Worm (Caenorhabditis elegans): ENCODE measurements around the gene B0334.4.

Gene B0334.4

DNA sequence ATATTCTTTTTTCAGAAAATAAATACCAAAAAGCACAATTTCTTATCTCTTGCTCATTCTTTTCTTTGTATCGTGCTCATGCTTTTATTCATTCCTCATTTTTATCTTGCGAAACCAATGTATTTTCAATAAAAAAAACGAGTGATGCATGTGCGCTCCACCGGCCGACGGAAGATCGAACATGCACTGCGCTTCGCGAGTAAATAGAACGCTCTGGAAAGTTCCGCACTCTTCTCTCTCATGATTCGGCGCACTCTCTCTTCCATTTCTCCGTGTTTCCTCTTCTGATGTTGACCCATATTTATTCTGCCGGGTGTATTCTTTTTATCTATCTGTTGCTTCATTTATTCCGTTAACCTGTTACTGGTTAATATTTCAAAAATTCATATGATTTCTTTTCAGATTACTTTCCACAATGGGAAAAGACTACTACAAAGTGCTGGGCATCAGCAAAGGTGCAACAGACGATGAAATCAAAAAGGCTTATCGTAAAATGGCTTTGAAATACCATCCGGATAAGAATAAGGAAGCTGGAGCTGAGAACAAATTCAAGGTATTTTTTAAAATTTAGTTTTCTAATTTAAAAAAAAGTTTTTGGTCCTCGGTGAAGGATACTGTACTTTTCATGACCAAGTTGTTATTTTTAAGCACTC, 49.9 kb downstream of the B0334.4 start, which contains the start of gene dnj-13:
dnj-13 (plus strand) TSS at position 403 of the 653 bp plus-strand sequence.
- TF ChIP-seq Y55F3AM.14 (GFP tag; optimal IDR thresholded peaks at IDR 0.05) (peak; percentile 94), unc-55 (GFP tag; optimal IDR thresholded peaks at IDR 0.05) (peak; percentile 95), nhr-6 (tag; optimal IDR thresholded peaks at IDR 0.05) (peak; percentile 89), sem-4 (tag; optimal IDR thresholded peaks at IDR 0.05) (peak; percentile 96), gmeb-1 (tag; optimal IDR thresholded peaks at IDR 0.05) (peak; percentile 90), snpc-4 (tag; optimal IDR thresholded peaks at IDR 0.05) (peak; percentile 78), sma-9 (GFP tag; optimal IDR thresholded peaks at IDR 0.05) (peak; percentile 97), sma-9 (tag; optimal IDR thresholded peaks at IDR 0.05) (no peak), ztf-1 (GFP tag; conservative IDR thresholded peaks at IDR 0.05) (no peak), ceh-16 (tag; optimal IDR thresholded peaks at IDR 0.05) (peak; percentile 58), sma-3 (GFP tag; optimal IDR thresholded peaks at IDR 0.05) (peak; percentile 98), mdl-1 (tag; optimal IDR thresholded peaks at IDR 0.05) (peak; percentile 53 to 78), nhr-25 (tag; optimal IDR thresholded peaks at IDR 0.05) (peak; percentile 87), lsy-2 (tag; optimal IDR thresholded peaks at IDR 0.05) (peak; percentile 89 to 92), nhr-237 (tag; optimal IDR thresholded peaks at IDR 0.05) (peak; percentile 43), blmp-1 (tag; optimal IDR thresholded peaks at IDR 0.05; ENCODE audit: insufficient read depth) (peak; percentile 66), R02D3.7 (tag; optimal IDR thresholded peaks at IDR 0.05) (peak; percentile 52), nhr-23 (tag; optimal IDR thresholded peaks at IDR 0.05) (no peak), alr-1 (tag; optimal IDR thresholded peaks at IDR 0.05) (peak; percentile 7), dmd-4 (tag; optimal IDR thresholded peaks at IDR 0.05) (peak; percentile 14), C34F6.9 (tag; optimal IDR thresholded peaks at IDR 0.05) (peak; percentile 92), unc-39 (tag; optimal IDR thresholded peaks at IDR 0.05) (no peak), unc-62 (GFP tag; optimal IDR thresholded peaks at IDR 0.05) (peak; percentile 32), elt-3 (tag; optimal IDR thresholded peaks at IDR 0.05) (no peak), nhr-11 (tag; optimal IDR thresholded peaks at IDR 0.05) (no peak), aly-2 (tag; optimal IDR thresholded peaks at IDR 0.05) (no peak), fos-1 (tag; optimal IDR thresholded peaks at IDR 0.05) (peak; percentile 81), elt-1 (tag; optimal IDR thresholded peaks at IDR 0.05) (no peak), ama-1 (optimal IDR thresholded peaks at IDR 0.05) (peak; percentile 88), nhr-129 (tag; optimal IDR thresholded peaks at IDR 0.05) (peak; percentile 86), crh-2 (tag; optimal IDR thresholded peaks at IDR 0.05) (peak; percentile 93), egl-27 (tag; optimal IDR thresholded peaks at IDR 0.05) (peak; percentile 76), ZK546.5 (tag; optimal IDR thresholded peaks at IDR 0.05) (peak; percentile 38), mbf-1 (tag; optimal IDR thresholded peaks at IDR 0.05) (no peak), lin-11 (tag; optimal IDR thresholded peaks at IDR 0.05) (peak; percentile 88), zag-1 (tag; optimal IDR thresholded peaks at IDR 0.05) (peak; percentile 70), nhr-12 (tag; optimal IDR thresholded peaks at IDR 0.05) (no peak), nhr-21 (tag; optimal IDR thresholded peaks at IDR 0.05) (peak; percentile 90), mab-5 (tag; optimal IDR thresholded peaks at IDR 0.05) (peak; percentile 91), peb-1 (tag; optimal IDR thresholded peaks at IDR 0.05) (no peak), lin-13 (GFP tag; optimal IDR thresholded peaks at IDR 0.05) (peak; percentile 92), nhr-77 (tag; optimal IDR thresholded peaks at IDR 0.05) (peak; percentile 82), ceh-82 (tag; optimal IDR thresholded peaks at IDR 0.05) (peak; percentile 54), F13H6.1 (tag; optimal IDR thresholded peaks at IDR 0.05) (peak; percentile 96), nhr-10 (tag; optimal IDR thresholded peaks at IDR 0.05) (peak; percentile 82), ztf-11 (tag; optimal IDR thresholded peaks at IDR 0.05) (no peak), ztf-4 (tag; optimal IDR thresholded peaks at IDR 0.05) (peak; percentile 89), skn-1 (tag; optimal IDR thresholded peaks at IDR 0.05) (peak; percentile 61), lin-39 (tag; optimal IDR thresholded peaks at IDR 0.05) (peak; percentile 30)

Measured in whole organism, L2 larva.